Fruit fly (Drosophila melanogaster): ENCODE measurements around the gene CG2924.

DNA sequence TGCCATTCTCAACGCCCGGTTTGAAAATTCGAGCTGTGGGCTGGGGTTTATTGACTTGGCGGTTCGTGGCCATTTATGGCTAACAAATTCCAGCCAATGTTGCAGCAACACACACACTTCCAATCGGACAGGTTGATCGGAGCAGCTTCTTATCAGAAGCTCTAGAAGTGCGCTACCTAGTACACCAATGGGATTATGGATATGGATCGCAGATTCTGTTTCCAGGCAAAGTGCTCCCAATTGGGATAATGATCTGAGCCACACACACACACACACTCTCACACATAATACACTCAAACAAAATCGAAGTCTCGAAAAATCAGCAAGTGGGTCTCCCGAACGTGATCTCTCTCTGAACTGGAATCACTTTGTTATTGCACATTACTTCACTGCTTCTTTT, 49.0 kb downstream of the CG2924 start:
- TF ChIP-seq CG18262 (tag; optimal IDR thresholded peaks at IDR 0.05) (no peak), ken (GFP tag; IDR thresholded peaks at IDR 0.05) (no peak), insv (GFP tag; optimal IDR thresholded peaks at IDR 0.05) (peak; percentile 57 to 95), NfI (GFP tag; optimal IDR thresholded peaks at IDR 0.05) (no peak), ap (GFP tag; IDR thresholded peaks at IDR 0.05) (no peak), seq (GFP tag; IDR thresholded peaks at IDR 0.05) (no peak), dmrt99B (tag; optimal IDR thresholded peaks at IDR 0.05) (no peak), tll (GFP tag; optimal IDR thresholded peaks at IDR 0.05) (no peak), pan (optimal IDR thresholded peaks at IDR 0.05) (no peak), pan (GFP tag; optimal IDR thresholded peaks at IDR 0.05 in 1 of 2, IDR thresholded peaks at IDR 0.05 in 1 of 2) (no peak), CG7987 (GFP tag; optimal IDR thresholded peaks at IDR 0.05) (no peak)

All from whole organism, embryonic.